Worm (Caenorhabditis elegans) whole organism, L1 larva: Measurements from ENCODE around the gene hlh-32.
A peak's percentile ranks its signal among the peaks of the same experiment; 100 is the strongest.

Source experiments
- C04F5.9 ChIP-seq: sonication (generic microtip); optimal IDR thresholded peaks from 2 replicates; lab custom pipeline; 2016; ENCODE audit warnings: missing genetic modification characterization, missing compliant biosample characterization
- C34B4.2 ChIP-seq: sonication (generic microtip); optimal IDR thresholded peaks from 2 replicates; lab custom pipeline; 2017; ENCODE audit warnings: mild to moderate bottlenecking, missing genetic modification characterization, missing compliant biosample characterization
- F16B12.6 ChIP-seq: fragments of 150-350 bp; optimal IDR thresholded peaks from 2 replicates; lab custom pipeline; 2014; ENCODE audit warnings: missing biosample characterization, missing genetic modification characterization
- alr-1 ChIP-seq: fragments of 200-800 bp; sonication (Bioruptor generic); optimal IDR thresholded peaks from 2 replicates; lab custom pipeline; 2018; ENCODE audit warnings: borderline replicate concordance, mild to moderate bottlenecking, missing genetic modification characterization, missing compliant biosample characterization
- aly-2 ChIP-seq: fragments of 150-350 bp; optimal IDR thresholded peaks from 2 replicates; lab custom pipeline; 2014; ENCODE audit warnings: missing biosample characterization, missing genetic modification characterization
- ceh-63 ChIP-seq: fragments of 200-800 bp; sonication (Bioruptor generic); optimal IDR thresholded peaks from 2 replicates; lab custom pipeline; 2018; ENCODE audit warnings: mild to moderate bottlenecking, missing genetic modification characterization, missing compliant biosample characterization
- ceh-8 ChIP-seq: fragments of 200-800 bp; sonication (Bioruptor generic); optimal IDR thresholded peaks from 2 replicates; lab custom pipeline; 2018; ENCODE audit warnings: mild to moderate bottlenecking, missing genetic modification characterization, moderate library complexity, missing compliant biosample characterization
- ceh-82 ChIP-seq, 3 experiments: fragments of 150-350 bp in 1 of 3; sonication (generic microtip) in 2 of 3; optimal IDR thresholded peaks; 2 replicates each; lab custom pipeline; 2014 to 2017; ENCODE audit warnings: missing biosample characterization in 3 of 3, missing genetic modification characterization in 3 of 3
- ceh-88 ChIP-seq: fragments of 200-800 bp; sonication (Bioruptor generic); IDR thresholded peaks from 2 replicates; pipeline ENCODE4 v1.3.6; 2022; ENCODE audit warnings: missing genetic modification characterization, missing compliant biosample characterization
- ceh-90 ChIP-seq: sonication (generic microtip); optimal IDR thresholded peaks from 2 replicates; lab custom pipeline; 2016; ENCODE audit warnings: missing genetic modification characterization, missing compliant biosample characterization
- dsc-1 ChIP-seq: sonication (generic microtip); optimal IDR thresholded peaks from 2 replicates; lab custom pipeline; 2016; ENCODE audit warnings: mild to moderate bottlenecking, missing genetic modification characterization, missing compliant biosample characterization
- efl-1 ChIP-seq, 4 experiments: fragments of 150-350 bp; optimal IDR thresholded peaks in 3 of 4; peaks in 1 of 4; 1 replicate in 1 of 4; 2 replicates in 3 of 4; lab custom pipeline; 2014; ENCODE audit warnings: missing biosample characterization in 2 of 4, missing genetic modification characterization in 2 of 4, missing genetic modification reagents in 2 of 4
- efl-3 ChIP-seq: fragments of 200-800 bp; sonication (Bioruptor generic); optimal IDR thresholded peaks from 2 replicates; lab custom pipeline; 2018; ENCODE audit warnings: mild to moderate bottlenecking, missing genetic modification characterization, missing compliant biosample characterization
- egl-27 ChIP-seq, 2 experiments: fragments of 150-350 bp in 1 of 2; sonication (generic microtip); optimal IDR thresholded peaks; 3 replicates each; lab custom pipeline; 2017 to 2018; ENCODE audit warnings: missing biosample characterization in 2 of 2, missing genetic modification characterization in 2 of 2, missing genetic modification reagents in 2 of 2
- elt-2 ChIP-seq: sonication (generic microtip); optimal IDR thresholded peaks from 2 replicates; lab custom pipeline; 2016; ENCODE audit warnings: missing genetic modification characterization, mild to moderate bottlenecking, inconsistent platforms, missing compliant biosample characterization, missing genetic modification reagents
- elt-3 ChIP-seq, 6 experiments: fragments of 150-350 bp in 1 of 6; sonication (generic microtip); optimal IDR thresholded peaks; 2 replicates each; lab custom pipeline; 2017 to 2018; ENCODE audit warnings: missing biosample characterization in 6 of 6, missing genetic modification characterization in 6 of 6, inconsistent platforms in 1 of 6
- fkh-8 ChIP-seq: sonication (generic microtip); optimal IDR thresholded peaks from 2 replicates; lab custom pipeline; 2016; ENCODE audit warnings: mild to moderate bottlenecking, missing genetic modification characterization, missing compliant biosample characterization
- fos-1 ChIP-seq: fragments of 150-350 bp; optimal IDR thresholded peaks from 2 replicates; lab custom pipeline; 2014; ENCODE audit warnings: missing biosample characterization, missing genetic modification characterization
- hpl-2 ChIP-seq: fragments of 150-350 bp; optimal IDR thresholded peaks from 2 replicates; lab custom pipeline; 2014; ENCODE audit warnings: missing biosample characterization, missing genetic modification reagents, missing genetic modification characterization
- irx-1 ChIP-seq: sonication (generic microtip); optimal IDR thresholded peaks from 2 replicates; lab custom pipeline; 2016; ENCODE audit warnings: missing genetic modification characterization, missing compliant biosample characterization
- isw-1 ChIP-seq: fragments of 200-800 bp; sonication (Bioruptor generic); IDR thresholded peaks from 2 replicates; pipeline ENCODE4 v1.3.6; 2022; ENCODE audit warnings: missing genetic modification characterization, missing compliant biosample characterization
- jun-1 ChIP-seq: fragments of 150-350 bp; optimal IDR thresholded peaks from 2 replicates; lab custom pipeline; 2014; ENCODE audit warnings: missing biosample characterization, missing genetic modification reagents, missing genetic modification characterization
- lin-13 ChIP-seq: fragments of 150-350 bp; optimal IDR thresholded peaks from 2 replicates; lab custom pipeline; 2014; ENCODE audit warnings: missing biosample characterization, missing genetic modification reagents, missing genetic modification characterization
- lin-14 ChIP-seq: fragments of 200-800 bp; sonication (Bioruptor generic); optimal IDR thresholded peaks from 2 replicates; lab custom pipeline; 2018; ENCODE audit warnings: mild to moderate bottlenecking, missing genetic modification characterization, moderate library complexity, missing compliant biosample characterization
- lin-15B ChIP-seq: fragments of 150-350 bp; sonication (generic microtip); optimal IDR thresholded peaks from 3 replicates; lab custom pipeline; 2014; ENCODE audit warnings: missing biosample characterization, missing genetic modification characterization
- lin-35 ChIP-seq, 2 experiments: fragments of 150-350 bp; optimal IDR thresholded peaks; 2 replicates each; lab custom pipeline; 2014; ENCODE audit warnings: missing biosample characterization in 2 of 2, missing genetic modification characterization in 2 of 2, missing genetic modification reagents in 2 of 2
- lir-3 ChIP-seq: sonication (generic microtip); optimal IDR thresholded peaks from 2 replicates; lab custom pipeline; 2016; ENCODE audit warnings: mild to moderate bottlenecking, missing genetic modification characterization, moderate library complexity, missing compliant biosample characterization; ENCODE audit not compliant: poor library complexity
- mab-9 ChIP-seq: fragments of 200-800 bp; sonication (Bioruptor generic); IDR thresholded peaks from 2 replicates; pipeline ENCODE4 v1.3.6; 2022; ENCODE audit warnings: missing genetic modification reagents, missing genetic modification characterization, missing compliant biosample characterization
- mef-2 ChIP-seq: fragments of 150-350 bp; optimal IDR thresholded peaks from 2 replicates; lab custom pipeline; 2014; ENCODE audit warnings: missing biosample characterization, missing genetic modification characterization
- nhr-20 ChIP-seq: sonication (generic microtip); optimal IDR thresholded peaks from 2 replicates; lab custom pipeline; 2016; ENCODE audit warnings: mild to moderate bottlenecking, missing genetic modification characterization, missing compliant biosample characterization
- nhr-76 ChIP-seq: sonication (generic microtip); optimal IDR thresholded peaks from 2 replicates; lab custom pipeline; 2017; ENCODE audit warnings: missing biosample characterization, missing genetic modification characterization
- nhr-77 ChIP-seq: fragments of 150-350 bp; optimal IDR thresholded peaks from 2 replicates; lab custom pipeline; 2014; ENCODE audit warnings: missing biosample characterization, missing genetic modification characterization
- nhr-85 ChIP-seq: sonication (generic microtip); peaks from one replicate; lab custom pipeline; 2016; ENCODE audit warnings: missing genetic modification characterization, inconsistent platforms, missing compliant biosample characterization
- nhr-90 ChIP-seq: sonication (generic microtip); optimal IDR thresholded peaks from 2 replicates; lab custom pipeline; 2016; ENCODE audit warnings: mild to moderate bottlenecking, missing genetic modification characterization, missing compliant biosample characterization; ENCODE audit not compliant: poor library complexity
- pax-3 ChIP-seq: fragments of 200-800 bp; sonication (Bioruptor generic); optimal IDR thresholded peaks from 2 replicates; lab custom pipeline; 2018; ENCODE audit warnings: mild to moderate bottlenecking, missing genetic modification characterization, moderate library complexity, missing compliant biosample characterization
- pqm-1 ChIP-seq: sonication (generic microtip); optimal IDR thresholded peaks from 3 replicates; lab custom pipeline; 2017; ENCODE audit warnings: missing biosample characterization, missing genetic modification characterization
- skn-1 ChIP-seq: fragments of 150-350 bp; optimal IDR thresholded peaks from 2 replicates; lab custom pipeline; 2014; ENCODE audit warnings: missing biosample characterization, missing genetic modification characterization
- snpc-4 ChIP-seq: fragments of 150-350 bp; optimal IDR thresholded peaks from 2 replicates; lab custom pipeline; 2014; ENCODE audit warnings: missing biosample characterization, missing genetic modification characterization
- sox-4 ChIP-seq: sonication (generic microtip); optimal IDR thresholded peaks from 2 replicates; lab custom pipeline; 2016; ENCODE audit warnings: missing genetic modification characterization, missing compliant biosample characterization
- sptf-1 ChIP-seq: fragments of 150-350 bp; optimal IDR thresholded peaks from 2 replicates; lab custom pipeline; 2014; ENCODE audit warnings: missing biosample characterization, missing genetic modification characterization
- sup-37 ChIP-seq: fragments of 200-800 bp; sonication (Bioruptor generic); optimal IDR thresholded peaks from 2 replicates; lab custom pipeline; 2018; ENCODE audit warnings: mild to moderate bottlenecking, missing genetic modification characterization, missing compliant biosample characterization
- unc-98 ChIP-seq: fragments of 200-800 bp; sonication (Bioruptor generic); IDR thresholded peaks from 2 replicates; pipeline ENCODE4 v1.3.6; 2022; ENCODE audit warnings: missing genetic modification characterization, missing compliant biosample characterization
- xbp-1 ChIP-seq: sonication (generic microtip); optimal IDR thresholded peaks from 2 replicates; lab custom pipeline; 2016; ENCODE audit warnings: missing genetic modification characterization, missing compliant biosample characterization
- zag-1 ChIP-seq: fragments of 150-350 bp; optimal IDR thresholded peaks from 2 replicates; lab custom pipeline; 2014; ENCODE audit warnings: missing biosample characterization, missing genetic modification characterization
- zip-4 ChIP-seq: fragments of 200-800 bp; sonication (Bioruptor generic); optimal IDR thresholded peaks from 2 replicates; lab custom pipeline; 2018; ENCODE audit warnings: mild to moderate bottlenecking, missing genetic modification characterization, moderate library complexity, missing compliant biosample characterization
- ztf-11 ChIP-seq, 2 experiments: sonication (generic microtip); optimal IDR thresholded peaks; 2 replicates each; lab custom pipeline; 2016 to 2017; ENCODE audit warnings: missing genetic modification characterization in 2 of 2, missing biosample characterization in 1 of 2, missing compliant biosample characterization in 1 of 2
- ztf-4 ChIP-seq: fragments of 150-350 bp; optimal IDR thresholded peaks from 2 replicates; lab custom pipeline; 2014; ENCODE audit warnings: missing biosample characterization, missing genetic modification characterization

Gene hlh-32

ce11 chrIV:16168702-16169440 lies 36.6 kb downstream of the hlh-32 start:
- TF ChIP-seq nhr-77 (tag; lab: Kevin White, UChicago) (no peak), ceh-8 (GFP tag; lab: Kevin White, UChicago) (no peak), ceh-63 (GFP tag; lab: Kevin White, UChicago) (no peak), efl-1 (optimal IDR thresholded peaks at IDR 0.05; lab: Kevin White, UChicago) (no peak), efl-1 (GFP tag; optimal IDR thresholded peaks at IDR 0.05 in 1 of 2; lab: Kevin White, UChicago) (peak in 1 of 2 experiments; percentile 10), C04F5.9 (no peak), lin-14 (GFP tag; lab: Kevin White, UChicago) (no peak), lin-35 (GFP tag; optimal IDR thresholded peaks at IDR 0.05; lab: Kevin White, UChicago) (peak in 1 of 2 experiments; percentile 4), ztf-4 (no peak), lir-3 (no peak)
- TF ChIP-seq, all 84 proteins: peak for 2

- TF ChIP-seq aly-2 = no peak
- no peak for TF ChIP-seq skn-1 (tag; lab: Kevin White, UChicago)
- no peak for TF ChIP-seq sptf-1 (tag; lab: Kevin White, UChicago)
- TF ChIP-seq pqm-1 (tag; lab: Kevin White, UChicago) = no peak
- no peak for TF ChIP-seq unc-98 (GFP tag; lab: Robert Waterston, UW)
- peak; percentile 16 for TF ChIP-seq xbp-1 (tag; lab: Kevin White, UChicago)
- peak in 5 of 6 experiments; percentile 59 to 89 (median 66) for TF ChIP-seq elt-3 (tag; optimal IDR thresholded peaks at IDR 0.05; lab: Kevin White, UChicago)
- TF ChIP-seq nhr-20 (tag; lab: Kevin White, UChicago) = peak; percentile 79
- TF ChIP-seq alr-1 (tag; lab: Kevin White, UChicago) = no peak
- TF ChIP-seq fos-1 = no peak
- no peak for TF ChIP-seq lin-15B
- no peak for TF ChIP-seq mef-2 (tag; lab: Kevin White, UChicago)
- no peak for TF ChIP-seq sox-4 (tag; lab: Kevin White, UChicago)
- no peak for TF ChIP-seq snpc-4 (tag; lab: Kevin White, UChicago)
- TF ChIP-seq ceh-88 = no peak; the same call in 1 of the 2 replicates
- 0 out of 2 replicates have a peak, but pooled peaks have one; percentile 6 for TF ChIP-seq mab-9 (GFP tag; lab: Robert Waterston, UW)
- no peak for TF ChIP-seq ceh-8 (GFP tag; lab: Kevin White, UChicago)
- TF ChIP-seq lin-14 (GFP tag; lab: Kevin White, UChicago) = peak; percentile 48
- TF ChIP-seq pax-3 (tag; lab: Kevin White, UChicago) = no peak
- TF ChIP-seq C34B4.2 (tag; lab: Kevin White, UChicago) = no peak
- peak; percentile 6 for TF ChIP-seq zip-4 (GFP tag; lab: Kevin White, UChicago)
- TF ChIP-seq nhr-90 (tag; lab: Kevin White, UChicago) = peak; percentile 63
- no peak for TF ChIP-seq C04F5.9
- TF ChIP-seq hpl-2 = no peak
- peak; percentile 19 to 78 for TF ChIP-seq lin-35 (GFP tag; optimal IDR thresholded peaks at IDR 0.05; lab: Kevin White, UChicago)
- TF ChIP-seq ztf-11 (tag; optimal IDR thresholded peaks at IDR 0.05; lab: Kevin White, UChicago) = no peak
- TF ChIP-seq egl-27 (tag; optimal IDR thresholded peaks at IDR 0.05; lab: Kevin White, UChicago) = no peak
- TF ChIP-seq nhr-85 (tag; lab: Kevin White, UChicago) = peak; percentile 85
- TF ChIP-seq zag-1 (tag; lab: Kevin White, UChicago) = no peak
- TF ChIP-seq dsc-1 (tag; lab: Kevin White, UChicago) = no peak
- no peak for TF ChIP-seq isw-1 (GFP tag; lab: Robert Waterston, UW)
- no peak for TF ChIP-seq lin-13
- no peak for TF ChIP-seq irx-1 (tag; lab: Kevin White, UChicago)
- TF ChIP-seq fkh-8 (tag; lab: Kevin White, UChicago) = no peak
- TF ChIP-seq ceh-90 (tag; lab: Kevin White, UChicago) = no peak
- TF ChIP-seq ceh-82 (tag; optimal IDR thresholded peaks at IDR 0.05; lab: Kevin White, UChicago) = peak in 1 of 3 experiments; percentile 14
- TF ChIP-seq nhr-76 (tag; lab: Kevin White, UChicago) = no peak
- TF ChIP-seq sup-37 (GFP tag; lab: Kevin White, UChicago) = no peak
- no peak for TF ChIP-seq jun-1 (tag; lab: Kevin White, UChicago)
- TF ChIP-seq efl-3 (GFP tag; lab: Kevin White, UChicago) = no peak
- peak; percentile 31 for TF ChIP-seq ztf-4
- TF ChIP-seq F16B12.6 = no peak
- TF ChIP-seq elt-2 (tag; lab: Kevin White, UChicago) = peak; percentile 32
Measured at ce11 chrIV:16169443-16170105, 37.3 kb downstream of the hlh-32 start.
